Fruit fly (Drosophila melanogaster) whole organism, larva: Measurements from ENCODE around the gene Spx.

Experiments
- noc ChIP-seq: fragments of 200-800 bp; sonication (Bioruptor generic); optimal IDR thresholded peaks from 3 replicates; lab custom pipeline; 2019; ENCODE audit warnings: missing biosample characterization, mild to moderate bottlenecking, missing genetic modification characterization, moderate library complexity

The Spx gene

dm6 chrX:6303675-6304074 lies 48.1 kb downstream of the Spx start, which contains the start of gene CG3823:
CG3823 (plus strand) TSS chrX:6303975.
- no peak for TF ChIP-seq noc (tag; lab: Kevin White, UChicago)

dm6 chrX:6304203-6304602 lies 48.6 kb downstream of the Spx start:
- no peak for TF ChIP-seq noc (tag; lab: Kevin White, UChicago)

DNA sequence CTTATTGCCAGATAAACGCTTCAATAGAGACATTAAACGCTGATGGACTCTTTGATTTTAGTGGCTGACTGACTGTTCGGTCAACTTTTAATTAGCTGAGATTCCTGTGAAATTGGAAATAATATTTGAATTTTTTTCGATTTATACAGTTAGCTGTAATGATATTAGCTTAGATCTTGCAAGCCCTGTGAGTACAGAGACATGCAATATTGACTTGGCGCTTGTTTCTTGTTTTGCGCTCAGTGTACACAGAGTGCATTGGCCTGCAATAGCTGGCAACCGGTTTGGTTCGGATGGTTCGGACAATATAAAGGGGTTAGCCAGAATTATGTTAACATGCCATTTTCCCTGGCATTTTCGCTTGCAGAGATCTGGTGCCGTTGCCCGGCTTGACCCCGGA lies 49.7 kb downstream of the Spx start:
- TF ChIP-seq noc (tag; lab: Kevin White, UChicago), result no peak
